Fruit fly (Drosophila melanogaster): ENCODE data around the gene CG14115.

The CG14115 gene

dm6 chr3L:13044335-13044814 is 16.8 kb downstream of the CG14115 start, which contains the start of gene Syx13 (continued):
- TF ChIP-seq yki (optimal IDR thresholded peaks at IDR 0.05): no peak
- peak; percentile 25 for TF ChIP-seq CG18262 (tag; optimal IDR thresholded peaks at IDR 0.05)
- no peak for TF ChIP-seq Hr51 (GFP tag; optimal IDR thresholded peaks at IDR 0.05)
- 0 out of 2 replicates have a peak, but pooled peaks have one; percentile 23 for TF ChIP-seq slbo (GFP tag; IDR thresholded peaks at IDR 0.05)
- TF ChIP-seq CG11456 (GFP tag; IDR thresholded peaks at IDR 0.05): no peak
- TF ChIP-seq fd3F (GFP tag; optimal IDR thresholded peaks at IDR 0.05): no peak
- no peak for TF ChIP-seq unpg (GFP tag; optimal IDR thresholded peaks at IDR 0.05)
- TF ChIP-seq CG18599 (GFP tag; optimal IDR thresholded peaks at IDR 0.05): no peak
- peak; percentile 36 for TF ChIP-seq CG9727 (GFP tag; optimal IDR thresholded peaks at IDR 0.05)
- no peak for TF ChIP-seq en (GFP tag; optimal IDR thresholded peaks at IDR 0.05)
- TF ChIP-seq Asciz (GFP tag; optimal IDR thresholded peaks at IDR 0.05): no peak
- TF ChIP-seq ci (GFP tag; IDR thresholded peaks at IDR 0.05): peak; percentile 25; the same call in 2 of the 3 replicates
- no peak for TF ChIP-seq Lhr (GFP tag; optimal IDR thresholded peaks at IDR 0.05)
- TF ChIP-seq Hey (tag; optimal IDR thresholded peaks at IDR 0.05): no peak
- peak; percentile 25 for TF ChIP-seq HmgD (GFP tag; optimal IDR thresholded peaks at IDR 0.05)
- no peak for TF ChIP-seq CG3065 (GFP tag; optimal IDR thresholded peaks at IDR 0.05)
- no peak for TF ChIP-seq sima (GFP tag; optimal IDR thresholded peaks at IDR 0.05)
- TF ChIP-seq Stat92E (GFP tag; optimal IDR thresholded peaks at IDR 0.05): peak in 1 of 3 experiments; percentile 21
- no peak for TF ChIP-seq ap (GFP tag; IDR thresholded peaks at IDR 0.05)
- peak; percentile 71; the same call in 1 of the 3 replicates for TF ChIP-seq CG2199 (GFP tag; IDR thresholded peaks at IDR 0.05)
- no peak for TF ChIP-seq CG1233 (GFP tag; optimal IDR thresholded peaks at IDR 0.05)
- TF ChIP-seq Dfd (GFP tag; optimal IDR thresholded peaks at IDR 0.05): no peak
- no peak for TF ChIP-seq CG7556 (GFP tag; optimal IDR thresholded peaks at IDR 0.05)
- no peak for TF ChIP-seq slp2 (GFP tag; optimal IDR thresholded peaks at IDR 0.05)
- peak; percentile 14 for TF ChIP-seq CrebB (tag; optimal IDR thresholded peaks at IDR 0.05)
- TF ChIP-seq pros (GFP tag; optimal IDR thresholded peaks at IDR 0.05): peak; percentile 34
- peak; percentile 45 for TF ChIP-seq CG2678 (tag; optimal IDR thresholded peaks at IDR 0.05)
- no peak for TF ChIP-seq CG1832 (GFP tag; optimal IDR thresholded peaks at IDR 0.05)
- TF ChIP-seq gro (GFP tag; optimal IDR thresholded peaks at IDR 0.05): peak; percentile 29
- no peak for TF ChIP-seq D19B (GFP tag; optimal IDR thresholded peaks at IDR 0.05)
- TF ChIP-seq CG7963 (GFP tag; IDR thresholded peaks at IDR 0.05; ENCODE audit: partially characterized antibody): peak; percentile 51; the same call in 1 of the 3 replicates
- peak; percentile 1 for TF ChIP-seq CG33557 (GFP tag; optimal IDR thresholded peaks at IDR 0.05)
- TF ChIP-seq kah (GFP tag; optimal IDR thresholded peaks at IDR 0.05): no peak
- peak; percentile 75 for TF ChIP-seq CG14860 (GFP tag; IDR thresholded peaks at IDR 0.05; ENCODE audit: partially characterized antibody)
- TF ChIP-seq CG6765 (GFP tag; optimal IDR thresholded peaks at IDR 0.05): no peak
- no peak for TF ChIP-seq CG4282 (GFP tag; optimal IDR thresholded peaks at IDR 0.05)
- TF ChIP-seq Drgx (GFP tag; IDR thresholded peaks at IDR 0.05): no peak
- no peak for TF ChIP-seq wek (GFP tag; optimal IDR thresholded peaks at IDR 0.05)
- no peak for TF ChIP-seq abd-A (tag; optimal IDR thresholded peaks at IDR 0.05)
- TF ChIP-seq Sox100B (GFP tag; optimal IDR thresholded peaks at IDR 0.05): no peak
- peak; percentile 39 for TF ChIP-seq bigmax (GFP tag; optimal IDR thresholded peaks at IDR 0.05)
- TF ChIP-seq YL-1 (GFP tag; optimal IDR thresholded peaks at IDR 0.05): peak; percentile 95
- TF ChIP-seq ash1 (GFP tag; optimal IDR thresholded peaks at IDR 0.05): no peak
- TF ChIP-seq Pdp1 (GFP tag; optimal IDR thresholded peaks at IDR 0.05): peak in 1 of 2 experiments; percentile 8
- TF ChIP-seq CG9932 (GFP tag; IDR thresholded peaks at IDR 0.05): no peak; the same call in 1 of the 2 replicates
- peak; percentile 54; the same call in 1 of the 3 replicates for TF ChIP-seq Doc3 (GFP tag; IDR thresholded peaks at IDR 0.05; ENCODE audit: partially characterized antibody)
- peak; percentile 21 for TF ChIP-seq Ets97D (GFP tag; optimal IDR thresholded peaks at IDR 0.05)
- peak; percentile 61; the same call in 2 of the 3 replicates for TF ChIP-seq CG34224 (GFP tag; IDR thresholded peaks at IDR 0.05; ENCODE audit: partially characterized antibody)
- no peak for TF ChIP-seq otp (GFP tag; IDR thresholded peaks at IDR 0.05)
